Fruit fly (Drosophila melanogaster) whole organism, larva: ENCODE data around the gene BOD1.

Source experiments
- noc ChIP-seq: fragments of 200-800 bp; sonication (Bioruptor generic); optimal IDR thresholded peaks from 3 replicates; lab custom pipeline; 2019; ENCODE audit warnings: missing biosample characterization, mild to moderate bottlenecking, missing genetic modification characterization, moderate library complexity

Gene BOD1

DNA sequence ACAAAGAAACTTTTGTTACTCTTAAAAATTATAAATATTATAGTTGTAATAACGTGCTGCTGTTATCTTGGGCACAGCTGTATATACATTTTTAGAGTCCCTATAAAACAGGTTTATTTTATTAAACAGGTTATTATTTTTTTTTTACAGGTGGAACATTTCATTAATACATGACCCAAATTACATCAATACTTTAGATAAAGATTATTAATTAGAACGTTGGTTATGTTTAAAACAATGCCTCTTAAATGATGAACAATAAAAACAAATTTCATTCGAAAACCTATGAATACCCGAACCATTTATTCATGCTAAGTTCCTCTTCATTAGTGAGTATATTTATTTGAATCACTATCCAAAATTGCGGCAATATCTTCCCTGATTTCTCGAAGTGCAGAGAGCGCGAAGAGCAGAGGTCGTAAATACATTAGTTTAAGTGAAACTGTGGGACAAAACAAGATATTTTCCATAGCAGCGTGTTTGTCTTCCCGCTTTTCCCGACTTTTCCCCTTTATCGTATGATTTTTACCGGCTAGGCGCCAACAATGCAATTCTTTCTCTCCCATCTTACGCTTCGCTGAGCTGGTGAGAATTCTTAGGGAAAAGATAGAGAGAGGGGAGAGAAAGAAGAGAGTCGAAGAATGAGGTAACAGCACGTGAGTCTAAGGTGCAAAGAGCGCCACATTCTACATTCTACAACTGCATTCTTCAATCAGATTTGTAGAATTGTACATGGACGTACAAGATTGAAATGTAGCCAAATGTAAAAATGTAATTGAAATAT lies 50.8 kb downstream of the BOD1 start:
- TF ChIP-seq noc (tag; lab: Kevin White, UChicago) = peak; percentile 13

DNA sequence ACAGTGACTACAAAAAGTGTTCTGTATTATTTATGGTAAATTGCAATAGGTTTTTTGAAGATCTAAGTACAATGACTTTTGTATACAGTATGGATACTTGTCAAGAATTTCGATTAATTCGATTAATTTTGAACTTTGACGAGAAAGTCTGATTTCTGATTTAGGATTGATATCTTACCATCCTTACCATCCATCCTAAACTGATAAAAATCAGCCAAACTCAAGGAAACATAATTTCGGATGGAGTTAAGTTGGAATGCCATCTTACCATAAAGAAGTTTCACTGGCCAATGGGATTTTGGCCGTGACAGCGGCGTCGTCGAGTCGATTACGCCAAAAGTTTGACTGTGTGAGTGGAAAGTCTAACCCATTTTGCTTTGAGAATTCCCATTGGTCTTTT lies 52.6 kb downstream of the BOD1 start, which contains the start of gene CG4815:
TSS of gene CG4815 (minus strand) at position 101 of the 400 bp plus-strand sequence.
- no peak for TF ChIP-seq noc (tag; lab: Kevin White, UChicago)
